Worm (Caenorhabditis elegans) whole organism, young adult: ENCODE data around the gene ntl-9.
A peak's percentile ranks its signal among the peaks of the same experiment; 100 is the strongest.

Experiments used
- B0336.3 ChIP-seq: fragments of 200-800 bp; sonication (Bioruptor generic); IDR thresholded peaks from 2 replicates; pipeline ENCODE4 v1.3.6; 2022; ENCODE audit warnings: missing genetic modification characterization, missing compliant biosample characterization
- F22D6.2 ChIP-seq: sonication (generic microtip); optimal IDR thresholded peaks from 2 replicates; lab custom pipeline; 2016; ENCODE audit warnings: mild to moderate bottlenecking, missing genetic modification characterization, missing compliant biosample characterization
- F57C9.4 ChIP-seq: sonication (generic microtip); optimal IDR thresholded peaks from 2 replicates; lab custom pipeline; 2017; ENCODE audit warnings: mild to moderate bottlenecking, missing genetic modification characterization, missing compliant biosample characterization
- K11D2.4 ChIP-seq: fragments of 200-800 bp; sonication (Bioruptor generic); IDR thresholded peaks from 2 replicates; pipeline ENCODE4 v1.3.6; 2022; ENCODE audit warnings: missing genetic modification reagents, missing genetic modification characterization, missing compliant biosample characterization
- Y53G8AR.9 ChIP-seq: fragments of 200-800 bp; sonication (Bioruptor generic); conservative IDR thresholded peaks from 2 replicates; pipeline ENCODE4 v1.3.6; 2022; ENCODE audit warnings: missing genetic modification reagents, missing genetic modification characterization, missing compliant biosample characterization
- Y67H2A.10 ChIP-seq: fragments of 200-800 bp; sonication (Bioruptor generic); conservative IDR thresholded peaks from 2 replicates; pipeline ENCODE4 v1.3.6; 2022; ENCODE audit warnings: missing genetic modification reagents, missing genetic modification characterization, missing compliant biosample characterization
- Y95B8A.8 ChIP-seq: fragments of 200-800 bp; sonication (Bioruptor generic); IDR thresholded peaks from 2 replicates; pipeline ENCODE4 v1.3.6; 2022; ENCODE audit warnings: missing genetic modification reagents, missing genetic modification characterization, missing compliant biosample characterization
- aptf-2 ChIP-seq: fragments of 200-800 bp; sonication (Bioruptor generic); conservative IDR thresholded peaks from 2 replicates; pipeline ENCODE4 v1.3.6; 2022; ENCODE audit warnings: missing genetic modification reagents, missing genetic modification characterization, missing compliant biosample characterization
- attf-3 ChIP-seq: fragments of 200-800 bp; sonication (Bioruptor generic); conservative IDR thresholded peaks from 2 replicates; pipeline ENCODE4 v1.3.6; 2022; ENCODE audit warnings: missing genetic modification reagents, missing genetic modification characterization, missing compliant biosample characterization
- attf-5 ChIP-seq: fragments of 200-800 bp; sonication (Bioruptor generic); optimal IDR thresholded peaks from 2 replicates; lab custom pipeline; 2018; ENCODE audit warnings: mild to moderate bottlenecking, missing genetic modification characterization, missing compliant biosample characterization
- bed-1 ChIP-seq: fragments of 200-800 bp; sonication (Bioruptor generic); IDR thresholded peaks from 2 replicates; pipeline ENCODE4 v1.3.6; 2022; ENCODE audit warnings: missing genetic modification reagents, missing genetic modification characterization, missing compliant biosample characterization
- bed-2 ChIP-seq: fragments of 200-800 bp; sonication (Bioruptor generic); IDR thresholded peaks from 2 replicates; pipeline ENCODE4 v1.3.6; 2022; ENCODE audit warnings: missing genetic modification reagents, missing genetic modification characterization, missing compliant biosample characterization
- cebp-2 ChIP-seq: fragments of 200-800 bp; sonication (Bioruptor generic); IDR thresholded peaks from 2 replicates; pipeline ENCODE4 v1.3.6; 2022; ENCODE audit warnings: missing genetic modification characterization, missing compliant biosample characterization
- ceh-40 ChIP-seq: fragments of 200-800 bp; sonication (Bioruptor generic); IDR thresholded peaks from 2 replicates; pipeline ENCODE4 v1.3.6; 2022; ENCODE audit warnings: missing genetic modification characterization, missing compliant biosample characterization
- ceh-91 ChIP-seq: fragments of 200-800 bp; sonication (Bioruptor generic); IDR thresholded peaks from 2 replicates; pipeline ENCODE4 v1.3.6; 2022; ENCODE audit warnings: missing genetic modification reagents, missing genetic modification characterization, missing compliant biosample characterization
- dox-1 ChIP-seq: fragments of 200-800 bp; sonication (Bioruptor generic); IDR thresholded peaks from 2 replicates; pipeline ENCODE4 v1.3.6; 2022; ENCODE audit warnings: missing genetic modification reagents, missing genetic modification characterization, missing compliant biosample characterization
- dpff-1 ChIP-seq: sonication (generic microtip); optimal IDR thresholded peaks from 2 replicates; lab custom pipeline; 2017; ENCODE audit warnings: mild to moderate bottlenecking, missing genetic modification characterization, missing compliant biosample characterization
- dpl-1 ChIP-seq: fragments of 150-350 bp; optimal IDR thresholded peaks from 2 replicates; lab custom pipeline; 2014; ENCODE audit warnings: missing biosample characterization, missing genetic modification reagents, missing genetic modification characterization
- egrh-3 ChIP-seq: fragments of 200-800 bp; sonication (Bioruptor generic); IDR thresholded peaks from 2 replicates; pipeline ENCODE4 v1.3.6; 2022; ENCODE audit warnings: missing genetic modification reagents, missing genetic modification characterization, missing compliant biosample characterization
- ekl-4 ChIP-seq: fragments of 200-800 bp; sonication (Bioruptor generic); IDR thresholded peaks from 2 replicates; pipeline ENCODE4 v1.3.6; 2022; ENCODE audit warnings: missing genetic modification reagents, missing genetic modification characterization, missing compliant biosample characterization
- fkh-3 ChIP-seq: sonication (generic microtip); optimal IDR thresholded peaks from 2 replicates; lab custom pipeline; 2016; ENCODE audit warnings: mild to moderate bottlenecking, missing genetic modification characterization, missing compliant biosample characterization
- hlh-12 ChIP-seq: sonication (generic microtip); optimal IDR thresholded peaks from 2 replicates; lab custom pipeline; 2016; ENCODE audit warnings: missing genetic modification characterization, missing compliant biosample characterization
- hrde-1 ChIP-seq: sonication (generic microtip); optimal IDR thresholded peaks from 2 replicates; lab custom pipeline; 2016; ENCODE audit warnings: missing genetic modification characterization, mild to moderate bottlenecking, missing compliant biosample characterization, moderate library complexity, missing genotype, missing genetic modification reagents, borderline replicate concordance
- let-607 ChIP-seq, 2 experiments: fragments of 200-800 bp in 1 of 2; sonication (Bioruptor generic) in 1 of 2; sonication (generic microtip) in 1 of 2; optimal IDR thresholded peaks; 2 replicates each; lab custom pipeline; 2016 to 2018; ENCODE audit warnings: mild to moderate bottlenecking in 2 of 2, missing compliant biosample characterization in 2 of 2, missing genetic modification characterization in 2 of 2, moderate library complexity in 2 of 2, missing genotype in 1 of 2
- lin-35 ChIP-seq, 3 experiments: fragments of 150-350 bp in 2 of 3; sonication (generic microtip) in 1 of 3; optimal IDR thresholded peaks; 2 replicates each; lab custom pipeline; 2014 to 2018; ENCODE audit warnings: missing biosample characterization in 3 of 3, missing genetic modification characterization in 3 of 3, missing genetic modification reagents in 3 of 3
- lin-40 ChIP-seq: sonication (generic microtip); optimal IDR thresholded peaks from 2 replicates; lab custom pipeline; 2016; ENCODE audit warnings: missing genetic modification characterization, mild to moderate bottlenecking, missing compliant biosample characterization, missing genotype, missing genetic modification reagents
- lir-1 ChIP-seq: fragments of 200-800 bp; sonication (Bioruptor generic); conservative IDR thresholded peaks from 2 replicates; pipeline ENCODE4 v1.3.6; 2022; ENCODE audit warnings: missing genetic modification reagents, missing genetic modification characterization, missing compliant biosample characterization
- madf-6 ChIP-seq: fragments of 200-800 bp; sonication (Bioruptor generic); IDR thresholded peaks from 2 replicates; pipeline ENCODE4 v1.3.6; 2022; ENCODE audit warnings: missing genetic modification reagents, missing genetic modification characterization, missing compliant biosample characterization
- madf-8 ChIP-seq: fragments of 200-800 bp; sonication (Bioruptor generic); conservative IDR thresholded peaks from 2 replicates; pipeline ENCODE4 v1.3.6; 2022; ENCODE audit warnings: missing genetic modification reagents, missing genetic modification characterization, missing compliant biosample characterization
- mes-4 ChIP-seq: sonication (generic microtip); optimal IDR thresholded peaks from 2 replicates; lab custom pipeline; 2016; ENCODE audit warnings: missing genotype, missing genetic modification characterization, missing compliant biosample characterization
- nhr-27 ChIP-seq: fragments of 200-800 bp; sonication (Bioruptor generic); optimal IDR thresholded peaks from 2 replicates; lab custom pipeline; 2018; ENCODE audit warnings: mild to moderate bottlenecking, missing genetic modification characterization, moderate library complexity, missing compliant biosample characterization
- pbrm-1 ChIP-seq: fragments of 200-800 bp; sonication (Bioruptor generic); IDR thresholded peaks from 2 replicates; pipeline ENCODE4 v1.3.6; 2022; ENCODE audit warnings: missing genetic modification reagents, missing genetic modification characterization, missing compliant biosample characterization
- rec-8 ChIP-seq, 2 experiments: sonication (generic microtip); optimal IDR thresholded peaks; 2 replicates each; lab custom pipeline; 2016; ENCODE audit warnings: mild to moderate bottlenecking in 2 of 2, missing genetic modification characterization in 2 of 2, missing genetic modification reagents in 2 of 2, missing genotype in 2 of 2, missing biosample characterization in 1 of 2, missing compliant biosample characterization in 1 of 2, moderate library complexity in 1 of 2
- rpc-1 ChIP-seq, 2 experiments: fragments of 150-350 bp in 1 of 2; sonication (generic microtip) in 1 of 2; optimal IDR thresholded peaks; 2 replicates each; lab custom pipeline; 2014 to 2018; ENCODE audit warnings: missing biosample characterization in 1 of 2, missing genetic modification characterization in 1 of 2, missing genetic modification reagents in 1 of 2, missing genotype in 1 of 2
- sea-2 ChIP-seq: fragments of 200-800 bp; sonication (Bioruptor generic); IDR thresholded peaks from 2 replicates; pipeline ENCODE4 v1.3.6; 2022; ENCODE audit warnings: missing genetic modification characterization, missing compliant biosample characterization
- snpc-1.1 ChIP-seq: sonication (generic microtip); optimal IDR thresholded peaks from 2 replicates; lab custom pipeline; 2017; ENCODE audit warnings: missing genetic modification characterization, mild to moderate bottlenecking, missing compliant biosample characterization, antibody characterized with exemption, moderate library complexity, missing genotype, missing genetic modification reagents; ENCODE audit not compliant: insufficient read depth
- snpc-3.4 ChIP-seq: sonication (generic microtip); optimal IDR thresholded peaks from 2 replicates; lab custom pipeline; 2017; ENCODE audit warnings: missing genetic modification characterization, mild to moderate bottlenecking, missing compliant biosample characterization, antibody characterized with exemption, moderate library complexity, missing genotype, missing genetic modification reagents
- sptf-2 ChIP-seq: fragments of 200-800 bp; sonication (Bioruptor generic); optimal IDR thresholded peaks from 2 replicates; lab custom pipeline; 2018; ENCODE audit warnings: mild to moderate bottlenecking, missing genetic modification characterization, missing compliant biosample characterization
- unc-130 ChIP-seq: sonication (generic microtip); optimal IDR thresholded peaks from 2 replicates; lab custom pipeline; 2016; ENCODE audit warnings: missing genetic modification reagents, missing genetic modification characterization, missing compliant biosample characterization
- xnd-1 ChIP-seq: sonication (generic microtip); optimal IDR thresholded peaks from 2 replicates; lab custom pipeline; 2016; ENCODE audit warnings: missing genotype, missing genetic modification reagents, missing genetic modification characterization, missing compliant biosample characterization
- ztf-25 ChIP-seq: fragments of 200-800 bp; sonication (Bioruptor generic); IDR thresholded peaks from 2 replicates; pipeline ENCODE4 v1.3.6; 2022; ENCODE audit warnings: missing genetic modification reagents, missing genetic modification characterization, missing compliant biosample characterization

The ntl-9 gene

DNA sequence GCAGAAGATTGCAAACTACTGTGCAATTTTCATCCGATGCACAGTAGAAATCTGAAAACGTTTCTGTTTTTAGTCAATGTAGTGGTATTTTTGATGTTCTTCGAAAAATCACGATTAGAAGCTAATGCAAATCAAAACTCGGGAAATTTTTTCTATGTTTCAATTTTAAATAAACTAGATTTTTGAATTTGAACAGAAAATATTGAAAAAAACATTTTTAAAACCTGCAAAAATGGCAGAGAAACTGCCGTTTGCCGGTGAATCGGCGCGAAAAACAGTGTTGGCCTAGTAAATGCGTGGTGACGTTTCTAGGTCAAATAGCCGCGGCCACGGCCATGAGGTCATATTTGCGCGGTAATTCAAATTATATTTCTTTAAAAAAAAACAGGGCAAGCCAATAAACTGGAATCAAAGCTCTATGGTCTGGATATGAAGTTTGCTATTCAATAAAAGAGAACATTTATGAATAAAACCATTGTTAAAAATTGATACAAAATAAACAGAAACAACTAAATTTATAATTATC lies 14.1 kb upstream of the ntl-9 start, which contains the start of gene set-2 (continued):
- TF ChIP-seq lin-35 (GFP tag; optimal IDR thresholded peaks at IDR 0.05; lab: Kevin White, UChicago), result peak; percentile 29 to 89 (median 79)
- TF ChIP-seq pbrm-1 (GFP tag; lab: Robert Waterston, UW), result peak; percentile 65; the same call in 1 of the 2 replicates
- peak; percentile 66 for TF ChIP-seq attf-3
- 0 out of 2 replicates have a peak, but pooled peaks have one; percentile 79 for TF ChIP-seq bed-1
- TF ChIP-seq dpl-1 (GFP tag; lab: Kevin White, UChicago), result peak; percentile 92
- peak; percentile 90 for TF ChIP-seq dox-1 (GFP tag; lab: Robert Waterston, UW)
- TF ChIP-seq ceh-91 (GFP tag; lab: Robert Waterston, UW), result peak; percentile 82
- 0 out of 2 replicates have a peak, but pooled peaks have one; percentile 41 for TF ChIP-seq aptf-2 (GFP tag; lab: Robert Waterston, UW)
- no peak for TF ChIP-seq mes-4 (tag; lab: Kevin White, UChicago)
- TF ChIP-seq Y53G8AR.9 (GFP tag; lab: Robert Waterston, UW), result peak; percentile 51; the same call in 1 of the 2 replicates
- TF ChIP-seq Y95B8A.8 (GFP tag; lab: Robert Waterston, UW), result peak; percentile 89
- peak; percentile 84 for TF ChIP-seq lir-1 (GFP tag; lab: Robert Waterston, UW)
- peak; percentile 77 for TF ChIP-seq madf-8
- no peak for TF ChIP-seq nhr-27 (tag; lab: Kevin White, UChicago)
- TF ChIP-seq bed-2, result peak; percentile 92
- TF ChIP-seq attf-5 (GFP tag; lab: Kevin White, UChicago), result peak; percentile 91
- peak; percentile 65; the same call in 1 of the 2 replicates for TF ChIP-seq ekl-4 (GFP tag; lab: Robert Waterston, UW)
- TF ChIP-seq snpc-3.4 (tag; lab: Kevin White, UChicago), result peak; percentile 78
- TF ChIP-seq snpc-1.1, result peak; percentile 40
- peak; percentile 43; the same call in 1 of the 2 replicates for TF ChIP-seq egrh-3 (GFP tag; lab: Robert Waterston, UW)
- TF ChIP-seq ztf-25 (GFP tag; lab: Robert Waterston, UW), result peak; percentile 87
- TF ChIP-seq cebp-2, result no peak
- peak; percentile 63 for TF ChIP-seq B0336.3
- TF ChIP-seq Y67H2A.10 (GFP tag; lab: Robert Waterston, UW), result peak; percentile 45; the same call in 1 of the 2 replicates
- no peak for TF ChIP-seq hlh-12 (tag; lab: Kevin White, UChicago)
- peak; percentile 28 for TF ChIP-seq lin-40 (tag; lab: Kevin White, UChicago)
- no peak for TF ChIP-seq fkh-3
- peak; percentile 95 for TF ChIP-seq unc-130 (GFP tag; lab: Kevin White, UChicago)
- TF ChIP-seq sptf-2 (GFP tag; lab: Kevin White, UChicago), result peak; percentile 84
- peak in 1 of 2 experiments; percentile 32 for TF ChIP-seq let-607 (tag; optimal IDR thresholded peaks at IDR 0.05; lab: Kevin White, UChicago)
- TF ChIP-seq F57C9.4 (tag; lab: Kevin White, UChicago), result no peak
- no peak for TF ChIP-seq rpc-1 (optimal IDR thresholded peaks at IDR 0.05; lab: Kevin White, UChicago)
- no peak for TF ChIP-seq rpc-1 (tag; optimal IDR thresholded peaks at IDR 0.05; lab: Kevin White, UChicago)
- TF ChIP-seq dpff-1 (tag; lab: Kevin White, UChicago), result no peak
- peak; percentile 43 for TF ChIP-seq F22D6.2 (tag; lab: Kevin White, UChicago)
- TF ChIP-seq xnd-1 (tag; lab: Kevin White, UChicago), result peak; percentile 58
- TF ChIP-seq hrde-1, result peak; percentile 45
- TF ChIP-seq ceh-40, result peak; percentile 54; the same call in 1 of the 2 replicates
- peak; percentile 88 for TF ChIP-seq madf-6 (GFP tag; lab: Robert Waterston, UW)
- TF ChIP-seq rec-8 (tag; optimal IDR thresholded peaks at IDR 0.05; lab: Kevin White, UChicago), result peak; percentile 52 to 80
- TF ChIP-seq K11D2.4 (GFP tag; lab: Robert Waterston, UW), result peak; percentile 58; the same call in 1 of the 2 replicates
- no peak for TF ChIP-seq sea-2 (GFP tag; lab: Robert Waterston, UW)
